Fruit fly (Drosophila melanogaster): ENCODE results near the gene ppk22.

- TF ChIP-seq Hr96 (GFP tag; optimal IDR thresholded peaks at IDR 0.05), result no peak
- no peak for TF ChIP-seq CG7101 (tag; optimal IDR thresholded peaks at IDR 0.05)
- TF ChIP-seq bab1 (GFP tag; optimal IDR thresholded peaks at IDR 0.05), result no peak
Measured at dm6 chr3R:24862574-24863089, 3.0 kb upstream of the ppk22 start, which contains the start of gene CG7016.

Measured in whole organism, adult.